Fruit fly (Drosophila melanogaster) whole organism, prepupa: ENCODE data around the gene CG8915.

Source experiments
- Blimp-1 ChIP-seq: fragments of 200-800 bp; sonication (Bioruptor generic); optimal IDR thresholded peaks from 3 replicates; lab custom pipeline; 2017; ENCODE audit warnings: missing biosample characterization, missing genetic modification characterization, mild to moderate bottlenecking, moderate library complexity, missing genetic modification reagents
- CG10669 ChIP-seq: fragments of 200-800 bp; sonication (Bioruptor generic); optimal IDR thresholded peaks from 3 replicates; lab custom pipeline; 2018; ENCODE audit warnings: missing biosample characterization, mild to moderate bottlenecking, missing genetic modification characterization, moderate library complexity
- CG11294 ChIP-seq: fragments of 200-800 bp; sonication (Bioruptor generic); IDR thresholded peaks from 2 replicates; pipeline ENCODE4 v1.3.6; 2022; ENCODE audit warnings: missing biosample characterization, missing genetic modification characterization
- CG11762 ChIP-seq: fragments of 200-800 bp; sonication (Bioruptor generic); optimal IDR thresholded peaks from 3 replicates; lab custom pipeline; 2016; ENCODE audit warnings: missing biosample characterization, missing genetic modification characterization; ENCODE audit not compliant: insufficient read depth
- CG11902 ChIP-seq: fragments of 200-800 bp; sonication (Bioruptor generic); optimal IDR thresholded peaks from 3 replicates; lab custom pipeline; 2016; ENCODE audit warnings: missing biosample characterization, missing genetic modification characterization
- CG15336 ChIP-seq: fragments of 200-800 bp; sonication (Bioruptor generic); IDR thresholded peaks from 2 replicates; pipeline ENCODE4 v1.3.6; 2022; ENCODE audit warnings: missing biosample characterization, missing genetic modification characterization
- CG1621 ChIP-seq: fragments of 200-800 bp; sonication (Bioruptor generic); optimal IDR thresholded peaks from 3 replicates; lab custom pipeline; 2018; ENCODE audit warnings: missing biosample characterization, mild to moderate bottlenecking, missing genetic modification characterization
- CG16779 ChIP-seq: fragments of 200-800 bp; sonication (Bioruptor generic); optimal IDR thresholded peaks from 3 replicates; lab custom pipeline; 2017; ENCODE audit warnings: missing biosample characterization, mild to moderate bottlenecking, missing genetic modification characterization
- CG32006 ChIP-seq: fragments of 200-800 bp; sonication (Bioruptor generic); optimal IDR thresholded peaks from 3 replicates; lab custom pipeline; 2017; ENCODE audit warnings: missing biosample characterization, mild to moderate bottlenecking, missing genetic modification characterization
- CG34406 ChIP-seq: fragments of 200-800 bp; sonication (Bioruptor generic); optimal IDR thresholded peaks from 3 replicates; lab custom pipeline; 2016; ENCODE audit warnings: missing biosample characterization, missing genetic modification characterization
- CG3919 ChIP-seq: fragments of 200-800 bp; sonication (Bioruptor generic); optimal IDR thresholded peaks from 3 replicates; lab custom pipeline; 2016; ENCODE audit warnings: missing biosample characterization, missing genetic modification characterization
- CG4318 ChIP-seq: fragments of 200-800 bp; sonication (Bioruptor generic); optimal IDR thresholded peaks from 3 replicates; lab custom pipeline; 2017; ENCODE audit warnings: missing biosample characterization, mild to moderate bottlenecking, missing genetic modification characterization
- CG6808 ChIP-seq: fragments of 200-800 bp; sonication (Bioruptor generic); optimal IDR thresholded peaks from 3 replicates; lab custom pipeline; 2017; ENCODE audit warnings: missing biosample characterization, missing genetic modification characterization, mild to moderate bottlenecking, moderate library complexity, missing genetic modification reagents
- CG8119 ChIP-seq: fragments of 200-800 bp; sonication (Bioruptor generic); IDR thresholded peaks from 3 replicates; pipeline ENCODE4 v1.3.6; 2022; ENCODE audit warnings: missing biosample characterization, missing genetic modification characterization
- CG8632 ChIP-seq: fragments of 200-800 bp; sonication (Bioruptor generic); optimal IDR thresholded peaks from 3 replicates; lab custom pipeline; 2016; ENCODE audit warnings: missing biosample characterization, missing genetic modification characterization
- CG9139 ChIP-seq: fragments of 200-800 bp; sonication (Bioruptor generic); optimal IDR thresholded peaks from 3 replicates; lab custom pipeline; 2017; ENCODE audit warnings: missing biosample characterization, mild to moderate bottlenecking, missing genetic modification characterization
- Eip78C ChIP-seq: fragments of 200-800 bp; sonication (Bioruptor generic); peaks from one replicate; lab custom pipeline; 2016; ENCODE audit warnings: missing biosample characterization, missing genetic modification characterization
- Eip93F ChIP-seq: fragments of 200-800 bp; sonication (Bioruptor generic); optimal IDR thresholded peaks from 2 replicates; lab custom pipeline; 2016; ENCODE audit warnings: missing biosample characterization, mild to moderate bottlenecking, missing genetic modification characterization
- Gug ChIP-seq: fragments of 200-800 bp; sonication (Bioruptor generic); IDR thresholded peaks from 2 replicates; pipeline ENCODE4 v1.3.6; 2022; ENCODE audit warnings: missing biosample characterization, missing genetic modification characterization
- OdsH ChIP-seq: fragments of 200-800 bp; sonication (Bioruptor generic); optimal IDR thresholded peaks from 3 replicates; lab custom pipeline; 2016; ENCODE audit warnings: missing biosample characterization, missing genetic modification characterization
- Smox ChIP-seq: fragments of 200-800 bp; sonication (Bioruptor generic); optimal IDR thresholded peaks from 3 replicates; lab custom pipeline; 2016; ENCODE audit warnings: missing biosample characterization, missing genetic modification characterization
- acj6 ChIP-seq: fragments of 200-800 bp; sonication (Bioruptor generic); optimal IDR thresholded peaks from 3 replicates; lab custom pipeline; 2016; ENCODE audit warnings: missing biosample characterization, missing genetic modification characterization
- cyc ChIP-seq: fragments of 200-800 bp; sonication (Bioruptor generic); optimal IDR thresholded peaks from 3 replicates; lab custom pipeline; 2016; ENCODE audit warnings: missing biosample characterization, missing genetic modification characterization
- dac ChIP-seq: fragments of 200-800 bp; sonication (Bioruptor generic); optimal IDR thresholded peaks from 2 replicates; lab custom pipeline; 2017; ENCODE audit warnings: missing biosample characterization, mild to moderate bottlenecking, missing genetic modification characterization
- dsx ChIP-seq: fragments of 200-800 bp; optimal IDR thresholded peaks from 3 replicates; lab custom pipeline; 2019; ENCODE audit warnings: missing biosample characterization, mild to moderate bottlenecking, missing genetic modification characterization, moderate library complexity; ENCODE audit not compliant: poor library complexity, severe bottlenecking
- fd59A ChIP-seq: fragments of 200-800 bp; sonication (Bioruptor generic); optimal IDR thresholded peaks from 2 replicates; lab custom pipeline; 2017; ENCODE audit warnings: missing biosample characterization, mild to moderate bottlenecking, missing genetic modification characterization, missing genetic modification reagents
- fd85E ChIP-seq: fragments of 200-800 bp; sonication (Bioruptor generic); optimal IDR thresholded peaks from 3 replicates; lab custom pipeline; 2016; ENCODE audit warnings: missing biosample characterization, missing genetic modification characterization
- fkh ChIP-seq: fragments of 200-800 bp; sonication (Bioruptor generic); optimal IDR thresholded peaks from 3 replicates; lab custom pipeline; 2017; ENCODE audit warnings: missing biosample characterization, mild to moderate bottlenecking, missing genetic modification characterization, moderate library complexity
- net ChIP-seq: fragments of 200-800 bp; sonication (Bioruptor generic); optimal IDR thresholded peaks from 3 replicates; lab custom pipeline; 2016; ENCODE audit warnings: missing biosample characterization, missing genetic modification characterization
- spab ChIP-seq: fragments of 200-800 bp; sonication (Bioruptor generic); optimal IDR thresholded peaks from 2 replicates; lab custom pipeline; 2017; ENCODE audit warnings: missing biosample characterization, mild to moderate bottlenecking, missing genetic modification characterization, missing genetic modification reagents
- ss ChIP-seq, 2 experiments: fragments of 200-800 bp; sonication (Bioruptor generic); optimal IDR thresholded peaks; 2 replicates in 1 of 2; 3 replicates in 1 of 2; lab custom pipeline; 2017 to 2018; ENCODE audit warnings: mild to moderate bottlenecking in 2 of 2, missing biosample characterization in 2 of 2, missing genetic modification characterization in 2 of 2, moderate library complexity in 1 of 2
- svp ChIP-seq: fragments of 200-800 bp; sonication (Bioruptor generic); peaks from one replicate; lab custom pipeline; 2016; ENCODE audit warnings: missing biosample characterization, missing genetic modification characterization
- topi ChIP-seq: fragments of 200-800 bp; sonication (Bioruptor generic); optimal IDR thresholded peaks from 3 replicates; lab custom pipeline; 2016; ENCODE audit warnings: missing biosample characterization, missing genetic modification characterization

Gene CG8915

DNA sequence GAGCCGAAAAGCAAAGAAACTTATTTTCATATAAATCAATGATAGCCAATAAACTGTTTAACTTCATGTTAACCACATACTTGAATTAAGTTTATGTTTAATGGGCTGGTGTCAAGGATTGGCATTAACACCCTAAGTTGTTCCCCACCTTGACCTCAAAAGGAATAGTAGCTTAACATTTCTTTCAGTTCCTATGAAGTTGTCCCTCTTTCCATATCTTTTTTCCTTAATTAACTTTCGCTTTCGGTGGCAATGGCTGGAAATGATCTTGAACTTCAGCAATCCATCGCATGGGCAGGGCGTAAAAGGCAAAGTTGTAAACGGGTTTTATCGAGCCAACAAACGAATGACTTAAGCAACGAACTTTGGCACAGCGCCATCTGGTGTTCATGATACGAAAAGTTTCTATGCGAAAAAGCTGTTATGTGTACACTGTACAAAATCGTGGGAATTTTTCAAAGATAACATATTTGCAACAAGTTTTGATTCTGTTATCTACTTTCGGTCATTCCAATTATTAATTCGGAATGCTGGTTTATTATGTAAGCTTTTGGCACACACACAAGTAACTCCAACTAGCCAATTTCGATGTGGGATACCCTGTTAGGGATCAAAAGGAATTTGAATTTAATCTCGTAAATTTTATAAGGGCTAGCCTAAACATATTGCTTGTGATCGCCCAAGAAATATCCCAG lies 15.2 kb downstream of the CG8915 start (continued):
- TF ChIP-seq dsx (GFP tag; lab: Kevin White, UChicago) (peak; percentile 22), fkh (GFP tag; lab: Kevin White, UChicago) (no peak), CG10669 (GFP tag; lab: Kevin White, UChicago) (no peak), CG1621 (tag; lab: Kevin White, UChicago) (peak; percentile 2), fd59A (GFP tag; lab: Kevin White, UChicago) (peak; percentile 33), CG4318 (GFP tag; lab: Kevin White, UChicago) (peak; percentile 34), CG8632 (GFP tag; lab: Kevin White, UChicago) (no peak), ss (GFP tag; optimal IDR thresholded peaks at IDR 0.05; lab: Kevin White, UChicago) (peak in 1 of 2 experiments; percentile 29), Smox (GFP tag; lab: Kevin White, UChicago) (peak; percentile 54), CG6808 (GFP tag; lab: Kevin White, UChicago) (no peak), svp (GFP tag; lab: Kevin White, UChicago) (peak; percentile 74), OdsH (GFP tag; lab: Kevin White, UChicago) (peak; percentile 57), CG11762 (no peak), net (GFP tag; lab: Kevin White, UChicago) (no peak), fd85E (GFP tag; lab: Kevin White, UChicago) (no peak)

DNA sequence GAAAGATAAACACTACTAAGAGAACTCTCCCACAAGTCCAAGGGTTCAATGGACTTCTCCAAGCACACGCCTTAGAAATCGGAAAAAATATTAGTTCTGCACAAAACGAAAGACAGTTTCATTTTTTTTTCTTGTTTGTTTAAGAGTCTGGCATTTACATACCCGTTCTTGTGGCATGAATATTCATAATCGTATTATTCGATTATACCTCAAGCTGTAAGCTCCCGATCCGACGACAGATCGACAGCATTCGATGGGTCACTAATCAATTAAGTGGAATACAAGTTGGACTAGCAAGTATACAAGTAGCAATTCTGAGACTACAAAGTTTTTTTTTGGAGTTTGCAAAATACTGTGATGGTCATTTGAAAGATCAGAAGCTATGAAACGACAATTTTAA lies 17.3 kb downstream of the CG8915 start:
- TF ChIP-seq CG8119 (GFP tag; lab: Robert Waterston, UW) (no peak), CG8632 (GFP tag; lab: Kevin White, UChicago) (no peak), CG16779 (tag; lab: Kevin White, UChicago) (no peak), CG11902 (GFP tag; lab: Kevin White, UChicago) (no peak), CG6808 (GFP tag; lab: Kevin White, UChicago) (no peak), acj6 (GFP tag; lab: Kevin White, UChicago) (no peak), Eip93F (GFP tag; lab: Kevin White, UChicago) (no peak), dac (GFP tag; lab: Kevin White, UChicago) (no peak), Gug (GFP tag; lab: Robert Waterston, UW) (no peak), CG9139 (GFP tag; lab: Kevin White, UChicago) (no peak)

DNA sequence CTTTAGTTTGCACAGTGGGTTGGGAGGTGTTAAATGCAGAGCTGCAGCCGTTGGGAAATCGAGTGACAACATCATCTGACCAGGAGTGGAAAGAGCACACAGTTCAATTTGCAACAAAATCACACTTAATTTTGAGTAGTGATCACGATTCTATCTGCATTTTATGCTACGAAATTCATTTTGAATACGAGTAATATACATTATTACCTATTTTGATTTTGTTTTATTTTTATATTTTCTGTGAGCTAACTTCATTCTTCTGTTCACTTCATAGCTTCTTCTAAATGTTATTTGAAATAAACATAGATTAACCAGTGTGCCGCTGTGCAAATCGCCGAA lies 18.2 kb downstream of the CG8915 start, which contains the start of gene CG10598:
Gene CG10598 (minus strand): TSS at position 187 of the 339 bp plus-strand sequence.
- TF ChIP-seq CG32006 (GFP tag; lab: Kevin White, UChicago) (peak; percentile 1), fd59A (GFP tag; lab: Kevin White, UChicago) (no peak), Eip78C (GFP tag; lab: Kevin White, UChicago) (peak; percentile 34)

DNA sequence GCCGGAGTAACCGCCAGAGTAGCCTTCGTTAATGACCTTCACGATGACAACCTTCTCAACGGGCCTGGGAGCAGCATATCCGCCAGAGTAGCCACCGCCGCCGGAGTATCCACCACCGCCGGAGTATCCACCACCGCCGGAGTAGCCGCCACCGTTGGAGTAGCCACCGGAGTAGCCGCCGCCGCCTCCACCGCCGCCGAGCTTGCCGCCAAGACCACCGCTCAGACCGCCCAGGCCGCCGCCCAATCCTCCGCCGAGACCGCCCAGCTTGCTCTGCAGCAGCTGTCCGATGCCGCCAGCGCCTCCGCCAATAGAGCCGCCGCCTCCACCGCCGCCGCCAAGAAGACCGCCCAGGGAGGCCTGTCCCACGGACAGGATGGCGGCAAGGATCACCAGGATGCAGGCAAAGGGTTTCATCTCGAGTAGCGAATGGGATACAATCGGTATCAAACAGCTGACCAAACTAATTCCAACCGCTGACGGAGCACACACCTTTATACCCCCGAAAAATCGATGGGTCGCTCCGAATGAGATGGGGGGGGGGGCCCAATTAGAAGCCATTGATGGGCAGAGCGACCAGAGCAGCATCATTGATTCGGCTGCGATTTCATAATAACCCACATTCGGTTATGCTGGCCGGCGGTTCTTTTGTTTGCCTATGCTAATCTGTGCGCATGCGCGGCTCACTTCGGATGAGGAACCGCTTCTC lies 18.7 kb downstream of the CG8915 start:
- TF ChIP-seq topi (GFP tag; lab: Kevin White, UChicago) (no peak), CG34406 (GFP tag; lab: Kevin White, UChicago) (no peak), spab (GFP tag; lab: Kevin White, UChicago) (no peak), CG15336 (no peak)
- TF ChIP-seq, all 60 proteins: peak for 0

DNA sequence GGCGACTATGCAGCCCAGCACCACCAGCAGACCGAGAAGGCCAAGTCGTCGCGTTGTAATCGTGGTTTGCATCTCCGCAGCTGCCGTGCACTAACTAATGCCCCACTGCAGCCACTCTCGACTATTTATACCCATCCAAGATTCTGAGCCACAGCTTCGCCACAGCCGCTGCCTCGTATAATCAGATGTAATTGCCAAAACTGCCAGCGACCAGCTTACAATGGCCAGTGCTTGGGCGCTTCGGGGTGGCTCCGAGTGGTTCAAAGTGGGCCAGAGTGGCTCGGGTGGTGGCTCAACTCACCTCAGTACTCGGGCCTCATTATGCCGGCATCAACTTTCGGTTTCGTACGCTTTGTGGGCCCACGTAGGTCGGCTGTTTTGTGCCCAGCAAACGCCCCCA lies 21.1 kb downstream of the CG8915 start, which contains the start of gene CG34327:
Gene CG34327 (minus strand): TSS at position 101 of the 400 bp plus-strand sequence.
- TF ChIP-seq CG3919 (GFP tag; lab: Kevin White, UChicago) (no peak), Blimp-1 (GFP tag; lab: Kevin White, UChicago) (no peak), CG1621 (tag; lab: Kevin White, UChicago) (no peak), cyc (no peak), CG6808 (GFP tag; lab: Kevin White, UChicago) (no peak), fkh (GFP tag; lab: Kevin White, UChicago) (no peak), CG11294 (GFP tag; lab: Robert Waterston, UW) (no peak), topi (GFP tag; lab: Kevin White, UChicago) (no peak), CG9139 (GFP tag; lab: Kevin White, UChicago) (no peak)
